Fruit fly (Drosophila melanogaster): ENCODE results near the gene rha.

DNA sequence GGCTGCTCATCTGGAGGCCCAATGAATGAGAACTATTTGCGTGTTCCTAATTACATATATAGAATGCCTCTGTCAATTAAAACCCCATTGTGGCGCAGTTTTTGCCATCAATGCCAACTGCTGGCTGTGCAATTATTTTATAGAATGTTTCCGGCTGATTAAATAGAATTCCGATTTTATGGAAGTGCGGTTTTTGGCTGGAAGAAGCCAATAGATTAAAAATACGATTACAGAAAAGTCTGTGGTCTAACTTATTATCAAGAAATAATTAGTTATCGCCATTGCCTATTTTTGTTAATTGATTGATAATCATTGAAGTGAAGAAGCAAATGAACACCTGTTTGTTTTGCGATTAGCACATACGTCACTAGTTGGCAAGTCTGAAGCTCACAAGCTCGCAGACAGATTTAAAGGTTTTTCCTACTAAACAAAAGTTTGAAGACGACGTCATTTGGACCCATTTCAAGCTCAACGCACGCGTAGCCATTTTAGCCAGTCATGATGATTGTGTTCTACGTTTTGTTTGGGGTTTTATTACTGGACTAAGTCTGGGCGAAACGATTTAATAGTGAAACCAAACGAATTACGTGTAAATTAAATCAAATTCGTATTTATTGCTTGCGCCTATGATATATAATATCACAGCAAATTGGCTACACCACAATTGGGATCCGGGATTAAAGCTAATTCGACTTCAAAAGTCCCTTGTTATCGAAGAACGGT lies 34.1 kb upstream of the rha start:
- no peak for TF ChIP-seq lmd (GFP tag; IDR thresholded peaks at IDR 0.05)
- TF ChIP-seq Hr51 (GFP tag; optimal IDR thresholded peaks at IDR 0.05): no peak
- TF ChIP-seq CG6175 (GFP tag; IDR thresholded peaks at IDR 0.05): no peak
- no peak for TF ChIP-seq CG4820 (GFP tag; optimal IDR thresholded peaks at IDR 0.05)
- no peak for TF ChIP-seq CG13775 (GFP tag; optimal IDR thresholded peaks at IDR 0.05)
- TF ChIP-seq tup (GFP tag; optimal IDR thresholded peaks at IDR 0.05): no peak
- no peak for TF ChIP-seq oc (tag; optimal IDR thresholded peaks at IDR 0.05)
- TF ChIP-seq dan (GFP tag; IDR thresholded peaks at IDR 0.05): no peak
- TF ChIP-seq lov (optimal IDR thresholded peaks at IDR 0.05): no peak
- TF ChIP-seq lov (GFP tag; IDR thresholded peaks at IDR 0.05): no peak
- no peak for TF ChIP-seq Dref (GFP tag; IDR thresholded peaks at IDR 0.05)
- no peak for TF ChIP-seq MTF-1 (GFP tag; optimal IDR thresholded peaks at IDR 0.05; ENCODE audit: borderline replicate concordance)
- no peak for TF ChIP-seq CG10565 (GFP tag; optimal IDR thresholded peaks at IDR 0.05)
